Fruit fly (Drosophila melanogaster): ENCODE data around the gene ScpX.
A peak's percentile ranks its signal among the peaks of the same experiment; 100 is the strongest.

DNA sequence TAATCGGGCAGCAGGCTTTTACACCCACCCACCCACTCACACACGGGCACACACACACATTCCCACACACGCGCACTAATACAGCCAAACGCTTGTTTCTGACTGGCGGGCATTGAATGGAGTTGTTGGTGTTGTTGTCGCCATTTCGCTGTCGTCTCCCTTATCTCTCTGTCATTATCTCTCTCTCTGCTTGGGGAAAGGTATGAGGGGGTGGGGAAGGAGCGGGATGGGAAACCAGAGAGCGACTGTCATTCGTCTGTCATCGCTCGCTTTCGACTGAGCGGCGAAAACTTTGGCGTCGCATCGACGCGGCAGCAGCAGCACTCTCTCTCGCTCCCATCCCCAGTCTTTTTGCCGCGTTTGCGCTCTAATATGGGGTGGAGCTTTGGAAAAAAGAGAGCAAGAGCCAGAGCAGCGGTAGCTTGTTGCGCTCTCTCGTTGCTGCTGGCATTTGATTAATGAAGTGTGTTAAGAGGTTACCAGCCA is 35.1 kb upstream of the ScpX start:
- TF ChIP-seq brk (GFP tag; optimal IDR thresholded peaks at IDR 0.05) (no peak), fru (GFP tag; optimal IDR thresholded peaks at IDR 0.05) (no peak), sage (GFP tag; optimal IDR thresholded peaks at IDR 0.05) (no peak), Rel (GFP tag; optimal IDR thresholded peaks at IDR 0.05) (no peak), Rel (tag; optimal IDR thresholded peaks at IDR 0.05) (no peak), pan (optimal IDR thresholded peaks at IDR 0.05) (no peak), Dif (GFP tag; optimal IDR thresholded peaks at IDR 0.05; ENCODE audit: partially characterized antibody) (peak; percentile 56)

Measured in whole organism, wandering third instar larva.